Fruit fly (Drosophila melanogaster): ENCODE measurements around the gene Tnpo-SR.

- TF ChIP-seq pan (optimal IDR thresholded peaks at IDR 0.05), result no peak
- TF ChIP-seq psq (optimal IDR thresholded peaks at IDR 0.05), result no peak
Measured at dm6 chr2L:2739820-2740230, 19.9 kb upstream of the Tnpo-SR start, which contains the start of gene Hrs.

All from whole organism.